Fruit fly (Drosophila melanogaster): ENCODE measurements around the gene CG15293.

CG15293 gene

dm6 chr2L:14110639-14111038 is 1.4 kb upstream of the CG15293 start, which contains the start of gene CG31769:
CG31769 (minus strand) TSS chr2L:14110739.
- no peak for TF ChIP-seq tj (GFP tag; optimal IDR thresholded peaks at IDR 0.05)
- no peak for TF ChIP-seq toe (GFP tag; optimal IDR thresholded peaks at IDR 0.05)
- no peak for TF ChIP-seq CG12768 (GFP tag; optimal IDR thresholded peaks at IDR 0.05)
- no peak for TF ChIP-seq Crg-1 (GFP tag; optimal IDR thresholded peaks at IDR 0.05)
- no peak for TF ChIP-seq kay (GFP tag; ENCODE audit: borderline replicate concordance)
- TF ChIP-seq CG11617 (GFP tag; optimal IDR thresholded peaks at IDR 0.05): no peak
- no peak for TF ChIP-seq cnc (optimal IDR thresholded peaks at IDR 0.05)
- TF ChIP-seq CG5204 (GFP tag; optimal IDR thresholded peaks at IDR 0.05): no peak
- TF ChIP-seq Clk (GFP tag; optimal IDR thresholded peaks at IDR 0.05): no peak
- no peak for TF ChIP-seq CG14711 (tag; optimal IDR thresholded peaks at IDR 0.05)
- no peak for TF ChIP-seq bab1 (GFP tag; optimal IDR thresholded peaks at IDR 0.05)
- TF ChIP-seq CG33017 (tag; optimal IDR thresholded peaks at IDR 0.05): no peak
- no peak for TF ChIP-seq CG7045 (GFP tag; optimal IDR thresholded peaks at IDR 0.05)
- no peak for TF ChIP-seq CG1620 (GFP tag; optimal IDR thresholded peaks at IDR 0.05)
- no peak for TF ChIP-seq Mnt (GFP tag; optimal IDR thresholded peaks at IDR 0.05)

dm6 chr2L:14103790-14104189 is 5.5 kb downstream of the CG15293 start, which contains the start of gene CG46301:
CG46301 (plus strand) TSS chr2L:14104090.
- TF ChIP-seq CG11617 (GFP tag; optimal IDR thresholded peaks at IDR 0.05) (no peak), pad (GFP tag; optimal IDR thresholded peaks at IDR 0.05) (no peak), Mnt (GFP tag; optimal IDR thresholded peaks at IDR 0.05) (no peak), ovo (GFP tag; optimal IDR thresholded peaks at IDR 0.05) (no peak), toe (GFP tag; optimal IDR thresholded peaks at IDR 0.05) (no peak), tj (GFP tag; optimal IDR thresholded peaks at IDR 0.05) (no peak), CG7101 (tag; optimal IDR thresholded peaks at IDR 0.05) (no peak), CG5204 (GFP tag; optimal IDR thresholded peaks at IDR 0.05) (no peak), kay (GFP tag; ENCODE audit: borderline replicate concordance) (no peak), CG12768 (GFP tag; optimal IDR thresholded peaks at IDR 0.05) (no peak), CG7045 (GFP tag; optimal IDR thresholded peaks at IDR 0.05) (no peak), cnc (optimal IDR thresholded peaks at IDR 0.05) (no peak), CG1620 (GFP tag; optimal IDR thresholded peaks at IDR 0.05) (no peak), Hr96 (GFP tag; optimal IDR thresholded peaks at IDR 0.05) (no peak), Crg-1 (GFP tag; optimal IDR thresholded peaks at IDR 0.05) (no peak), bab1 (GFP tag; optimal IDR thresholded peaks at IDR 0.05) (no peak), CG33017 (tag; optimal IDR thresholded peaks at IDR 0.05) (no peak), Clk (GFP tag; optimal IDR thresholded peaks at IDR 0.05) (no peak), cic (GFP tag; optimal IDR thresholded peaks at IDR 0.05) (no peak), CG14711 (tag; optimal IDR thresholded peaks at IDR 0.05) (no peak)

- TF ChIP-seq Mnt (GFP tag; optimal IDR thresholded peaks at IDR 0.05) (no peak), Clk (GFP tag; optimal IDR thresholded peaks at IDR 0.05) (no peak), CG7101 (tag; optimal IDR thresholded peaks at IDR 0.05) (no peak), tj (GFP tag; optimal IDR thresholded peaks at IDR 0.05) (no peak), CG14711 (tag; optimal IDR thresholded peaks at IDR 0.05) (no peak), CG5204 (GFP tag; optimal IDR thresholded peaks at IDR 0.05) (no peak), ovo (GFP tag; optimal IDR thresholded peaks at IDR 0.05) (no peak), Hr96 (GFP tag; optimal IDR thresholded peaks at IDR 0.05) (no peak), kay (GFP tag; ENCODE audit: borderline replicate concordance) (no peak), Crg-1 (GFP tag; optimal IDR thresholded peaks at IDR 0.05) (no peak), CG1620 (GFP tag; optimal IDR thresholded peaks at IDR 0.05) (no peak)
Observed at dm6 chr2L:14095683-14096082, 13.6 kb downstream of the CG15293 start.

- TF ChIP-seq pad (GFP tag; optimal IDR thresholded peaks at IDR 0.05) (peak; percentile 15), toe (GFP tag; optimal IDR thresholded peaks at IDR 0.05) (no peak), CG7045 (GFP tag; optimal IDR thresholded peaks at IDR 0.05) (no peak), bab1 (GFP tag; optimal IDR thresholded peaks at IDR 0.05) (no peak), Crg-1 (GFP tag; optimal IDR thresholded peaks at IDR 0.05) (peak; percentile 25), Clk (GFP tag; optimal IDR thresholded peaks at IDR 0.05) (peak; percentile 2), ovo (GFP tag; optimal IDR thresholded peaks at IDR 0.05) (no peak), CG33017 (tag; optimal IDR thresholded peaks at IDR 0.05) (no peak), CG7101 (tag; optimal IDR thresholded peaks at IDR 0.05) (no peak), Mnt (GFP tag; optimal IDR thresholded peaks at IDR 0.05) (peak; percentile 9), kay (GFP tag; ENCODE audit: borderline replicate concordance) (no peak), CG11617 (GFP tag; optimal IDR thresholded peaks at IDR 0.05) (no peak), CG12768 (GFP tag; optimal IDR thresholded peaks at IDR 0.05) (no peak), cnc (optimal IDR thresholded peaks at IDR 0.05) (no peak), cic (GFP tag; optimal IDR thresholded peaks at IDR 0.05) (no peak), Hr96 (GFP tag; optimal IDR thresholded peaks at IDR 0.05) (peak; percentile 23), CG1620 (GFP tag; optimal IDR thresholded peaks at IDR 0.05) (peak; percentile 61), tj (GFP tag; optimal IDR thresholded peaks at IDR 0.05) (no peak), CG5204 (GFP tag; optimal IDR thresholded peaks at IDR 0.05) (no peak), CG14711 (tag; optimal IDR thresholded peaks at IDR 0.05) (no peak)
Observed at dm6 chr2L:14094606-14095005, 14.6 kb downstream of the CG15293 start.

- no peak for TF ChIP-seq Mnt (GFP tag; optimal IDR thresholded peaks at IDR 0.05)
- TF ChIP-seq CG7045 (GFP tag; optimal IDR thresholded peaks at IDR 0.05): no peak
- no peak for TF ChIP-seq tj (GFP tag; optimal IDR thresholded peaks at IDR 0.05)
- no peak for TF ChIP-seq CG5204 (GFP tag; optimal IDR thresholded peaks at IDR 0.05)
- no peak for TF ChIP-seq Hr96 (GFP tag; optimal IDR thresholded peaks at IDR 0.05)
- TF ChIP-seq cic (GFP tag; optimal IDR thresholded peaks at IDR 0.05): no peak
- no peak for TF ChIP-seq CG1620 (GFP tag; optimal IDR thresholded peaks at IDR 0.05)
- TF ChIP-seq CG12768 (GFP tag; optimal IDR thresholded peaks at IDR 0.05): no peak
- no peak for TF ChIP-seq CG7101 (tag; optimal IDR thresholded peaks at IDR 0.05)
- no peak for TF ChIP-seq CG11617 (GFP tag; optimal IDR thresholded peaks at IDR 0.05)
- TF ChIP-seq ovo (GFP tag; optimal IDR thresholded peaks at IDR 0.05): no peak
- no peak for TF ChIP-seq CG33017 (tag; optimal IDR thresholded peaks at IDR 0.05)
- TF ChIP-seq Clk (GFP tag; optimal IDR thresholded peaks at IDR 0.05): no peak
- TF ChIP-seq Crg-1 (GFP tag; optimal IDR thresholded peaks at IDR 0.05): no peak
- TF ChIP-seq CG14711 (tag; optimal IDR thresholded peaks at IDR 0.05): no peak
- TF ChIP-seq kay (GFP tag; ENCODE audit: borderline replicate concordance): no peak
- TF ChIP-seq toe (GFP tag; optimal IDR thresholded peaks at IDR 0.05): no peak
Observed at dm6 chr2L:14070154-14070553, 39.1 kb downstream of the CG15293 start.
